Fruit fly (Drosophila melanogaster) whole organism: ENCODE measurements around the gene Uch.

Experiments
- CG8478 ChIP-seq: fragments of >200 bp; optimal IDR thresholded peaks from 2 replicates; lab custom pipeline; 2018; ENCODE audit warnings: inconsistent platforms
- Dll ChIP-seq: fragments of >200 bp; optimal IDR thresholded peaks from 2 replicates; lab custom pipeline; 2017
- EcR ChIP-seq, 2 experiments: fragments of >200 bp; optimal IDR thresholded peaks; 2 replicates each; lab custom pipeline; 2017; ENCODE audit warnings: missing biosample characterization in 2 of 2, missing genetic modification characterization in 2 of 2, missing genetic modification reagents in 2 of 2
- psq ChIP-seq: fragments of >200 bp; optimal IDR thresholded peaks from 2 replicates; lab custom pipeline; 2017
- usp ChIP-seq: fragments of >200 bp; optimal IDR thresholded peaks from 2 replicates; lab custom pipeline; 2017; ENCODE audit warnings: missing biosample characterization, missing genetic modification characterization, mixed read lengths

DNA sequence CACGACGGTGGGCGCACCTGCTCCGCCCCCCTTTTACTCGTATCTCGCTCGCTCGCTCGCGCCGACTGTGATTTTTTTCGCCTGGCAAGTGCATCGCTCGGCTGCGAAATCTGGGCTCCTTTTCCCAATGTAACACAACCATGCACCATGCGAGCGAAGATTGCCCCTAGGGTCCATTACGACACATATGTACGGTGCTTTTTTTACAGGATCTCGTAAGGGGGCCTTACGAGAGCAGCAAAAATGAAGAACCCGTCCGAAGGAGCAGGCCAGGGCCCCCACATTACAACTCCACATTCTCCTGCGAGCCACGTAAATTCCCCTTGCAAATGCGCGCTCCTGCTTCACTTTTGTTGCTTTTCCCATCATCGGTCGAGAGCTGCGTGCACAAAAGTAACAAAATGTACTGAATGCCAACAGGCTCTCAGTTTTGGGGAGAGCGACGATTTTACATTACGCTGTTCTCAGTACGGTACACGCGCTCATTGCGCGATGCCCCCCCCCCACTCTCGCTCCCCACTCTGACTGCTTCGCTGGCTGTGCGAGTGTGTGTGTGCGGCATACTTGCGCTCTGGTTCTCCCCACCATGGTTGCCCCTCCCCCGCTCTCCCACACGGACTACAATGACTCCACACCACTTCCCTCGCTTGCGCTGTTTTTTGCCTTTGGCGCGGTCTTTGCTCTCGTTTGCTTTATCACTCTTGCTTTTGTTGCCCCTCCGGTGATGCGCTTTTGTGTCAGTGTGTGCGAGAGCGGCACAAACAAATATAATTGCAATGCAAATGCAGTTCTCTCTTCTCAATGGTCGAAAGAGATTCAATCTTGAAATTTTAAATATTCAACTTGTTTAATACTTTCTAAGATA lies 10.9 kb downstream of the Uch start:
- TF ChIP-seq EcR (GFP tag; optimal IDR thresholded peaks at IDR 0.05; lab: Kevin White, UChicago) (peak; percentile 98 to 99), CG8478 (no peak), psq (lab: Kevin White, UChicago) (no peak), Dll (lab: Kevin White, UChicago) (no peak), usp (GFP tag; lab: Kevin White, UChicago) (no peak)
